Worm (Caenorhabditis elegans) whole organism, young adult: ENCODE measurements around the gene atg-9.

ENCODE experiments used
- F57C9.4 ChIP-seq: sonication (generic microtip); optimal IDR thresholded peaks from 2 replicates; lab custom pipeline; 2017; ENCODE audit warnings: mild to moderate bottlenecking, missing genetic modification characterization, missing compliant biosample characterization
- Y79H2A.3 ChIP-seq: fragments of 200-800 bp; sonication (Bioruptor generic); conservative IDR thresholded peaks from 2 replicates; pipeline ENCODE4 v1.3.6; 2022; ENCODE audit warnings: missing genetic modification reagents, missing genetic modification characterization, missing compliant biosample characterization
- atf-7 ChIP-seq: sonication (generic microtip); optimal IDR thresholded peaks from 2 replicates; lab custom pipeline; 2017; ENCODE audit warnings: mild to moderate bottlenecking, missing genetic modification characterization, missing compliant biosample characterization
- bed-1 ChIP-seq: fragments of 200-800 bp; sonication (Bioruptor generic); IDR thresholded peaks from 2 replicates; pipeline ENCODE4 v1.3.6; 2022; ENCODE audit warnings: missing genetic modification reagents, missing genetic modification characterization, missing compliant biosample characterization
- ceh-100 ChIP-seq: fragments of 200-800 bp; sonication (Bioruptor generic); IDR thresholded peaks from 2 replicates; pipeline ENCODE4 v1.3.6; 2022; ENCODE audit warnings: missing genetic modification reagents, missing genetic modification characterization, missing compliant biosample characterization
- hlh-26 ChIP-seq: fragments of 200-800 bp; sonication (Bioruptor generic); conservative IDR thresholded peaks from 2 replicates; pipeline ENCODE4 v1.3.6; 2022; ENCODE audit warnings: missing genetic modification reagents, missing genetic modification characterization, missing compliant biosample characterization
- hmg-1.2 ChIP-seq: fragments of 200-800 bp; sonication (Bioruptor generic); IDR thresholded peaks from 2 replicates; pipeline ENCODE4 v1.3.6; 2022; ENCODE audit warnings: missing genetic modification reagents, missing genetic modification characterization, missing compliant biosample characterization
- lin-35 ChIP-seq, 3 experiments: fragments of 150-350 bp in 2 of 3; sonication (generic microtip) in 1 of 3; optimal IDR thresholded peaks; 2 replicates each; lab custom pipeline; 2014 to 2018; ENCODE audit warnings: missing biosample characterization in 3 of 3, missing genetic modification characterization in 3 of 3, missing genetic modification reagents in 3 of 3
- nfyb-1 ChIP-seq: fragments of 200-800 bp; sonication (Bioruptor generic); IDR thresholded peaks from 2 replicates; pipeline ENCODE4 v1.3.6; 2022; ENCODE audit warnings: missing genetic modification reagents, missing genetic modification characterization, missing compliant biosample characterization
- nhr-80 ChIP-seq: sonication (generic microtip); optimal IDR thresholded peaks from 2 replicates; lab custom pipeline; 2016; ENCODE audit warnings: missing genetic modification characterization, missing compliant biosample characterization
- tbx-9 ChIP-seq: sonication (generic microtip); optimal IDR thresholded peaks from 2 replicates; lab custom pipeline; 2016; ENCODE audit warnings: borderline replicate concordance, missing genetic modification characterization, inconsistent platforms, missing compliant biosample characterization
- unc-62 ChIP-seq: fragments of 150-350 bp; optimal IDR thresholded peaks from 2 replicates; lab custom pipeline; 2014; ENCODE audit warnings: missing biosample characterization, missing genetic modification reagents, missing genetic modification characterization
- zim-3 ChIP-seq: sonication (generic microtip); optimal IDR thresholded peaks from 2 replicates; lab custom pipeline; 2017; ENCODE audit warnings: mild to moderate bottlenecking, missing genetic modification characterization, moderate library complexity, missing compliant biosample characterization
- ztf-3 ChIP-seq: fragments of 200-800 bp; sonication (Bioruptor generic); optimal IDR thresholded peaks from 2 replicates; lab custom pipeline; 2018; ENCODE audit warnings: mild to moderate bottlenecking, missing genetic modification characterization, missing compliant biosample characterization

- TF ChIP-seq zim-3 (tag; lab: Kevin White, UChicago) (no peak), Y79H2A.3 (GFP tag; lab: Robert Waterston, UW) (no peak), bed-1 (GFP tag; lab: Robert Waterston, UW) (no peak), lin-35 (GFP tag; optimal IDR thresholded peaks at IDR 0.05; lab: Kevin White, UChicago) (no peak), nfyb-1 (GFP tag; lab: Robert Waterston, UW) (no peak), ztf-3 (GFP tag; lab: Kevin White, UChicago) (no peak), F57C9.4 (tag; lab: Kevin White, UChicago) (no peak), atf-7 (no peak), hlh-26 (no peak), nhr-80 (no peak), tbx-9 (tag; lab: Kevin White, UChicago) (no peak), hmg-1.2 (GFP tag; lab: Robert Waterston, UW) (no peak), unc-62 (no peak), ceh-100 (GFP tag; lab: Robert Waterston, UW) (no peak)
Observed at ce11 chrV:304613-305012, 44.6 kb upstream of the atg-9 start, which contains the start of gene F33E11.3.
